Worm (Caenorhabditis elegans) whole organism, L4 larva: Measurements from ENCODE around the gene C03A3.9.
A peak's percentile ranks its signal among the peaks of the same experiment; 100 is the strongest.

Experiments used
- D1046.2 ChIP-seq: fragments of 200-800 bp; sonication (Bioruptor generic); IDR thresholded peaks from 2 replicates; pipeline ENCODE4 v1.3.6; 2022; ENCODE audit warnings: missing genetic modification characterization, missing compliant biosample characterization
- F10B5.3 ChIP-seq: sonication (generic microtip); optimal IDR thresholded peaks from 2 replicates; lab custom pipeline; 2016; ENCODE audit warnings: mild to moderate bottlenecking, missing genetic modification characterization, missing compliant biosample characterization
- F26F4.8 ChIP-seq: fragments of 200-800 bp; sonication (Bioruptor generic); conservative IDR thresholded peaks from 2 replicates; pipeline ENCODE4 v1.3.6; 2022; ENCODE audit warnings: missing genetic modification characterization, missing compliant biosample characterization
- F44E2.7 ChIP-seq: fragments of 200-800 bp; sonication (Bioruptor generic); IDR thresholded peaks from 2 replicates; pipeline ENCODE4 v2.1.2; 2022; ENCODE audit warnings: missing genetic modification characterization, missing compliant biosample characterization
- R02D3.7 ChIP-seq: fragments of 150-350 bp; sonication (generic microtip); optimal IDR thresholded peaks from 3 replicates; lab custom pipeline; 2014; ENCODE audit warnings: missing biosample characterization, missing genetic modification characterization
- Y75B8A.6 ChIP-seq: fragments of 200-800 bp; sonication (Bioruptor generic); IDR thresholded peaks from 2 replicates; pipeline ENCODE4 v1.3.6; 2022; ENCODE audit warnings: missing genetic modification reagents, missing genetic modification characterization, missing compliant biosample characterization
- arid-1 ChIP-seq: fragments of 200-800 bp; sonication (Bioruptor generic); conservative IDR thresholded peaks from 2 replicates; pipeline ENCODE4 v1.3.6; 2022; ENCODE audit warnings: missing genetic modification reagents, missing genetic modification characterization, missing compliant biosample characterization
- ceh-20 ChIP-seq: fragments of 200-800 bp; sonication (Bioruptor generic); IDR thresholded peaks from 2 replicates; pipeline ENCODE4 v1.3.6; 2022; ENCODE audit warnings: missing genetic modification reagents, missing genetic modification characterization, missing compliant biosample characterization
- ceh-62 ChIP-seq: sonication (generic microtip); optimal IDR thresholded peaks from 2 replicates; lab custom pipeline; 2017; ENCODE audit warnings: missing biosample characterization, missing genetic modification characterization
- cey-2 ChIP-seq: sonication (generic microtip); optimal IDR thresholded peaks from 3 replicates; lab custom pipeline; 2017; ENCODE audit warnings: missing genetic modification characterization, mild to moderate bottlenecking, missing compliant biosample characterization, antibody characterized with exemption, borderline replicate concordance; ENCODE audit not compliant: insufficient read depth
- ctbp-1 ChIP-seq: fragments of 200-800 bp; sonication (Bioruptor generic); IDR thresholded peaks from 2 replicates; pipeline ENCODE4 v1.3.6; 2022; ENCODE audit warnings: missing genetic modification reagents, missing genetic modification characterization, missing compliant biosample characterization
- dmd-6 ChIP-seq: fragments of 200-800 bp; sonication (Bioruptor generic); IDR thresholded peaks from 2 replicates; pipeline ENCODE4 v1.3.6; 2022; ENCODE audit warnings: missing genetic modification reagents, missing genetic modification characterization, missing compliant biosample characterization
- egl-27 ChIP-seq: sonication (generic microtip); optimal IDR thresholded peaks from 3 replicates; lab custom pipeline; 2017; ENCODE audit warnings: missing biosample characterization, missing genetic modification reagents, missing genetic modification characterization
- fos-1 ChIP-seq: fragments of 150-350 bp; optimal IDR thresholded peaks from 2 replicates; lab custom pipeline; 2014; ENCODE audit warnings: missing biosample characterization, missing genetic modification characterization
- hif-1 ChIP-seq, 2 experiments: sonication (generic microtip); optimal IDR thresholded peaks; 2 replicates each; lab custom pipeline; 2016 to 2017; ENCODE audit warnings: missing compliant biosample characterization in 2 of 2, missing genetic modification characterization in 2 of 2, missing genetic modification reagents in 2 of 2, missing genotype in 2 of 2, mild to moderate bottlenecking in 1 of 2
- hlh-11 ChIP-seq: fragments of 200-800 bp; sonication (Bioruptor generic); optimal IDR thresholded peaks from 2 replicates; lab custom pipeline; 2018; ENCODE audit warnings: mild to moderate bottlenecking, missing genetic modification characterization, missing compliant biosample characterization
- hlh-30 ChIP-seq: sonication (generic microtip); optimal IDR thresholded peaks from 2 replicates; lab custom pipeline; 2017; ENCODE audit warnings: antibody characterized with exemption, mild to moderate bottlenecking, missing genetic modification characterization, missing compliant biosample characterization; ENCODE audit not compliant: insufficient read depth
- hmg-1.1 ChIP-seq: fragments of 200-800 bp; sonication (Bioruptor generic); IDR thresholded peaks from 2 replicates; pipeline ENCODE4 v1.3.6; 2022; ENCODE audit warnings: missing genetic modification reagents, missing genetic modification characterization, missing compliant biosample characterization
- lin-1 ChIP-seq: fragments of 200-800 bp; sonication (Bioruptor generic); IDR thresholded peaks from 2 replicates; pipeline ENCODE4 v1.3.6; 2022; ENCODE audit warnings: missing genetic modification reagents, missing genetic modification characterization, missing compliant biosample characterization
- lin-29 ChIP-seq: fragments of 200-800 bp; sonication (Bioruptor generic); IDR thresholded peaks from 2 replicates; pipeline ENCODE4 v1.3.6; 2022; ENCODE audit warnings: missing genetic modification reagents, missing genetic modification characterization, missing compliant biosample characterization
- lin-39 ChIP-seq: fragments of 150-350 bp; optimal IDR thresholded peaks from 2 replicates; lab custom pipeline; 2014; ENCODE audit warnings: missing biosample characterization, missing genetic modification reagents, missing genetic modification characterization
- lsy-2 ChIP-seq, 2 experiments: fragments of 150-350 bp in 1 of 2; sonication (generic microtip) in 1 of 2; optimal IDR thresholded peaks; 2 replicates each; lab custom pipeline; 2014 to 2017; ENCODE audit warnings: missing biosample characterization in 2 of 2, missing genetic modification characterization in 2 of 2
- mdl-1 ChIP-seq, 2 experiments: fragments of 150-350 bp in 1 of 2; sonication (generic microtip) in 1 of 2; optimal IDR thresholded peaks; 2 replicates each; lab custom pipeline; 2014 to 2017; ENCODE audit warnings: missing biosample characterization in 2 of 2, missing genetic modification characterization in 2 of 2
- mes-2 ChIP-seq: sonication (generic microtip); optimal IDR thresholded peaks from 2 replicates; lab custom pipeline; 2016; ENCODE audit warnings: missing genotype, mild to moderate bottlenecking, missing genetic modification characterization, missing compliant biosample characterization; ENCODE audit not compliant: poor library complexity, severe bottlenecking
- mxl-2 ChIP-seq: fragments of 200-800 bp; sonication (Bioruptor generic); conservative IDR thresholded peaks from 2 replicates; pipeline ENCODE4 v1.3.6; 2022; ENCODE audit warnings: missing genetic modification reagents, missing genetic modification characterization, missing compliant biosample characterization
- nhr-102 ChIP-seq: sonication (generic microtip); optimal IDR thresholded peaks from 2 replicates; lab custom pipeline; 2016; ENCODE audit warnings: mild to moderate bottlenecking, missing genetic modification characterization, moderate library complexity, missing compliant biosample characterization
- nhr-11 ChIP-seq: fragments of 150-350 bp; optimal IDR thresholded peaks from 2 replicates; lab custom pipeline; 2014; ENCODE audit warnings: missing biosample characterization, missing genetic modification characterization
- nhr-111 ChIP-seq: fragments of 200-800 bp; sonication (Bioruptor generic); optimal IDR thresholded peaks from 2 replicates; lab custom pipeline; 2018; ENCODE audit warnings: mild to moderate bottlenecking, missing genetic modification characterization, missing compliant biosample characterization
- nhr-25 ChIP-seq: sonication (generic microtip); optimal IDR thresholded peaks from 2 replicates; lab custom pipeline; 2017; ENCODE audit warnings: missing genetic modification characterization, mild to moderate bottlenecking, missing compliant biosample characterization, antibody characterized with exemption, moderate library complexity, borderline replicate concordance; ENCODE audit not compliant: insufficient read depth
- nhr-28 ChIP-seq: fragments of 150-350 bp; optimal IDR thresholded peaks from 2 replicates; lab custom pipeline; 2014; ENCODE audit warnings: missing biosample characterization, missing genetic modification characterization
- nhr-76 ChIP-seq: fragments of 150-350 bp; optimal IDR thresholded peaks from 2 replicates; lab custom pipeline; 2014; ENCODE audit warnings: missing biosample characterization, missing genetic modification characterization
- pha-4 ChIP-seq, 2 experiments: fragments of 150-350 bp in 1 of 2; fragments of 200-800 bp in 1 of 2; sonication (Bioruptor generic) in 1 of 2; IDR thresholded peaks in 1 of 2; optimal IDR thresholded peaks in 1 of 2; 2 replicates each; pipeline versions ENCODE4 v1.3.6 to Lab custom; 2014 to 2022; ENCODE audit warnings: missing genetic modification characterization in 2 of 2, missing genetic modification reagents in 2 of 2, missing biosample characterization in 1 of 2, missing compliant biosample characterization in 1 of 2
- pqm-1 ChIP-seq: sonication (generic microtip); optimal IDR thresholded peaks from 2 replicates; lab custom pipeline; 2017; ENCODE audit warnings: missing biosample characterization, missing genetic modification characterization
- rbr-2 ChIP-seq: sonication (generic microtip); optimal IDR thresholded peaks from 2 replicates; lab custom pipeline; 2016; ENCODE audit warnings: missing genotype, missing genetic modification characterization, missing compliant biosample characterization
- sdz-12 ChIP-seq: fragments of 200-800 bp; sonication (Bioruptor generic); optimal IDR thresholded peaks from 2 replicates; lab custom pipeline; 2018; ENCODE audit warnings: mild to moderate bottlenecking, missing genetic modification characterization, missing compliant biosample characterization
- skn-1 ChIP-seq: fragments of 150-350 bp; optimal IDR thresholded peaks from 2 replicates; lab custom pipeline; 2014; ENCODE audit warnings: missing biosample characterization, missing genetic modification characterization
- snpc-1.2 ChIP-seq: fragments of 200-800 bp; sonication (Bioruptor generic); IDR thresholded peaks from 2 replicates; pipeline ENCODE4 v1.3.6; 2022; ENCODE audit warnings: missing genetic modification reagents, missing genetic modification characterization, missing compliant biosample characterization
- tra-1 ChIP-seq: fragments of 200-800 bp; sonication (Bioruptor generic); IDR thresholded peaks from 2 replicates; pipeline ENCODE4 v1.3.6; 2022; ENCODE audit warnings: missing genetic modification reagents, missing genetic modification characterization, missing compliant biosample characterization
- unc-130 ChIP-seq: sonication (generic microtip); optimal IDR thresholded peaks from 2 replicates; lab custom pipeline; 2016; ENCODE audit warnings: missing genetic modification reagents, missing genetic modification characterization, missing compliant biosample characterization
- unc-62 ChIP-seq, 3 experiments: fragments of 150-350 bp in 1 of 3; sonication (generic microtip); optimal IDR thresholded peaks in 2 of 3; peaks in 1 of 3; 1 replicate in 1 of 3; 2 replicates in 2 of 3; lab custom pipeline; 2014 to 2017; ENCODE audit warnings: missing biosample characterization in 3 of 3, missing genetic modification characterization in 3 of 3, missing genetic modification reagents in 3 of 3, missing genotype in 1 of 3
- vab-7 ChIP-seq: fragments of 200-800 bp; sonication (Bioruptor generic); IDR thresholded peaks from 2 replicates; pipeline ENCODE4 v1.3.6; 2022; ENCODE audit warnings: missing genetic modification reagents, missing genetic modification characterization, missing compliant biosample characterization
- zfp-2 ChIP-seq: sonication (generic microtip); optimal IDR thresholded peaks from 2 replicates; lab custom pipeline; 2016; ENCODE audit warnings: mild to moderate bottlenecking, missing genetic modification characterization, missing compliant biosample characterization
- zfp-3 ChIP-seq: fragments of 200-800 bp; sonication (Bioruptor generic); conservative IDR thresholded peaks from 2 replicates; pipeline ENCODE4 v1.3.6; 2022; ENCODE audit warnings: missing genetic modification reagents, missing genetic modification characterization, missing compliant biosample characterization
- zip-11 ChIP-seq: fragments of 200-800 bp; sonication (Bioruptor generic); IDR thresholded peaks from 2 replicates; pipeline ENCODE4 v1.3.6; 2022; ENCODE audit warnings: missing genetic modification characterization, missing compliant biosample characterization
- zip-2 ChIP-seq: fragments of 150-350 bp; optimal IDR thresholded peaks from 2 replicates; lab custom pipeline; 2014; ENCODE audit warnings: missing biosample characterization, missing genetic modification characterization

Gene C03A3.9

ce11 chrX:11240585-11241115 is 26.2 kb upstream of the C03A3.9 start, which contains the start of gene C34F6.10:
Gene C34F6.10, minus strand, starts transcription at chrX:11240635.
- TF ChIP-seq R02D3.7 = no peak
- no peak for TF ChIP-seq skn-1 (tag; lab: Kevin White, UChicago)
- TF ChIP-seq F10B5.3 (tag; lab: Kevin White, UChicago) = no peak
- TF ChIP-seq hmg-1.1 (GFP tag; lab: Robert Waterston, UW) = no peak
- TF ChIP-seq unc-130 (GFP tag; lab: Kevin White, UChicago) = no peak
- TF ChIP-seq hif-1 (tag; optimal IDR thresholded peaks at IDR 0.05; lab: Kevin White, UChicago) = no peak
- TF ChIP-seq cey-2 (tag; lab: Kevin White, UChicago) = no peak
- TF ChIP-seq zfp-3 (GFP tag; lab: Robert Waterston, UW) = no peak
- TF ChIP-seq F26F4.8 (GFP tag; lab: Robert Waterston, UW) = no peak
- no peak for TF ChIP-seq pha-4 (GFP tag; IDR thresholded peaks at IDR 0.05; lab: Robert Waterston, UW)
- TF ChIP-seq pha-4 (tag; optimal IDR thresholded peaks at IDR 0.05; lab: Kevin White, UChicago) = no peak
- no peak for TF ChIP-seq zfp-2 (tag; lab: Kevin White, UChicago)
- TF ChIP-seq arid-1 = no peak
- no peak for TF ChIP-seq nhr-28 (tag; lab: Kevin White, UChicago)
- TF ChIP-seq F44E2.7 (GFP tag; lab: Robert Waterston, UW) = no peak
- no peak for TF ChIP-seq pqm-1
- TF ChIP-seq ceh-20 = 0 out of 2 replicates have a peak, but pooled peaks have one; percentile 41
- TF ChIP-seq fos-1 (tag; lab: Kevin White, UChicago) = no peak
- no peak for TF ChIP-seq ceh-62
- TF ChIP-seq Y75B8A.6 (GFP tag; lab: Robert Waterston, UW) = no peak
- TF ChIP-seq mdl-1 (tag; optimal IDR thresholded peaks at IDR 0.05; lab: Kevin White, UChicago) = peak in 1 of 2 experiments; percentile 6
- TF ChIP-seq vab-7 = no peak
- TF ChIP-seq dmd-6 (GFP tag; lab: Robert Waterston, UW) = 0 out of 2 replicates have a peak, but pooled peaks have one; percentile 8
- peak; percentile 53 for TF ChIP-seq hlh-30 (tag; lab: Kevin White, UChicago)
- no peak for TF ChIP-seq nhr-11 (tag; lab: Kevin White, UChicago)
- TF ChIP-seq nhr-25 (tag; lab: Kevin White, UChicago) = no peak
- TF ChIP-seq mes-2 = no peak
- no peak for TF ChIP-seq egl-27
- TF ChIP-seq zip-2 (tag; lab: Kevin White, UChicago) = no peak
- no peak for TF ChIP-seq sdz-12 (GFP tag; lab: Kevin White, UChicago)
- peak; percentile 17 for TF ChIP-seq hlh-11 (tag; lab: Kevin White, UChicago)
- TF ChIP-seq nhr-76 (tag; lab: Kevin White, UChicago) = no peak
- TF ChIP-seq snpc-1.2 (GFP tag; lab: Robert Waterston, UW) = no peak
- peak in 1 of 2 experiments; percentile 22 for TF ChIP-seq lsy-2 (tag; optimal IDR thresholded peaks at IDR 0.05; lab: Kevin White, UChicago)
- no peak for TF ChIP-seq tra-1 (GFP tag; lab: Robert Waterston, UW)
- TF ChIP-seq mxl-2 (GFP tag; lab: Robert Waterston, UW) = no peak

DNA sequence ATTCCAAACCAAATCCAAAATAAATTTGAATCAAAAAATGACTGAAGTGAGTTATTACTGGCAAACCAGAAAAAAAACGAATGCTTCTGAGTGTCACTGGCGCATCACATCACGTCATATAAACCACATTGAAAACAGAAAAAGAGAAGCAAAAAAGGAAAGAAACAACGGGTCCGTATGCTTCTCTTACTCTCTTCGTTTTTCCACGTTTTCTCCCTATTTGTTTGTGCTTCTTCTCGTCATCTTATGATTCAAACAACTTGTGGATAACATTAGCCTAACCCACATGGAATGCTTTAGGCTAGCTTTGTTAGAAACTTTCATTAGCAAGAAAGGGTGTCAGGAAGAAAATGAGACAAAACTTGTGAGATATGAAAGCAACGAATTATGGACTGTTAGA is 25.3 kb upstream of the C03A3.9 start:
- TF ChIP-seq cey-2 (tag; lab: Kevin White, UChicago) (no peak), hmg-1.1 (GFP tag; lab: Robert Waterston, UW) (no peak), nhr-111 (no peak), zip-11 (no peak), lin-1 (GFP tag; lab: Robert Waterston, UW) (no peak), hlh-30 (tag; lab: Kevin White, UChicago) (peak; percentile 33), lsy-2 (tag; optimal IDR thresholded peaks at IDR 0.05; lab: Kevin White, UChicago) (peak in 1 of 2 experiments; percentile 32), sdz-12 (GFP tag; lab: Kevin White, UChicago) (no peak), hif-1 (tag; optimal IDR thresholded peaks at IDR 0.05; lab: Kevin White, UChicago) (no peak), unc-62 (GFP tag; optimal IDR thresholded peaks at IDR 0.05 in 1 of 2; lab: Kevin White, UChicago) (peak in 1 of 2 experiments; percentile 68), unc-62 (tag; optimal IDR thresholded peaks at IDR 0.05; lab: Kevin White, UChicago) (no peak), mdl-1 (tag; optimal IDR thresholded peaks at IDR 0.05; lab: Kevin White, UChicago) (peak in 1 of 2 experiments; percentile 41), nhr-102 (tag; lab: Kevin White, UChicago) (no peak), ceh-20 (no peak), R02D3.7 (no peak), rbr-2 (peak; percentile 1), lin-39 (tag; lab: Kevin White, UChicago) (no peak), zfp-2 (tag; lab: Kevin White, UChicago) (no peak), ctbp-1 (GFP tag; lab: Robert Waterston, UW) (0 out of 2 replicates have a peak, but pooled peaks have one; percentile 30), lin-29 (GFP tag; lab: Robert Waterston, UW) (no peak), D1046.2 (GFP tag; lab: Robert Waterston, UW) (no peak), Y75B8A.6 (GFP tag; lab: Robert Waterston, UW) (no peak)
